Fruit fly (Drosophila melanogaster) whole organism: ENCODE results near the gene tral.

Experiments
- CG8478 ChIP-seq: fragments of >200 bp; optimal IDR thresholded peaks from 2 replicates; lab custom pipeline; 2018; ENCODE audit warnings: inconsistent platforms
- Dll ChIP-seq: fragments of >200 bp; optimal IDR thresholded peaks from 2 replicates; lab custom pipeline; 2017
- EcR ChIP-seq, 2 experiments: fragments of >200 bp; optimal IDR thresholded peaks; 2 replicates each; lab custom pipeline; 2017; ENCODE audit warnings: missing biosample characterization in 2 of 2, missing genetic modification characterization in 2 of 2, missing genetic modification reagents in 2 of 2
- pan ChIP-seq: fragments of >200 bp; optimal IDR thresholded peaks from 2 replicates; lab custom pipeline; 2017
- psq ChIP-seq: fragments of >200 bp; optimal IDR thresholded peaks from 2 replicates; lab custom pipeline; 2017
- usp ChIP-seq: fragments of >200 bp; optimal IDR thresholded peaks from 2 replicates; lab custom pipeline; 2017; ENCODE audit warnings: missing biosample characterization, missing genetic modification characterization, mixed read lengths

- TF ChIP-seq pan (no peak), usp (GFP tag; lab: Kevin White, UChicago) (no peak), CG8478 (no peak), Dll (lab: Kevin White, UChicago) (no peak), EcR (GFP tag; optimal IDR thresholded peaks at IDR 0.05; lab: Kevin White, UChicago) (no peak), psq (no peak)
Measured at dm6 chr3L:12526433-12527113, 11.7 kb downstream of the tral start, which contains the start of gene eIF2beta.
